Fruit fly (Drosophila melanogaster) whole organism, pupa: ENCODE data around the gene Cyp305a1.

ENCODE experiments used
- CG12605 ChIP-seq: fragments of 200-800 bp; sonication (Bioruptor generic); IDR thresholded peaks from 2 replicates; pipeline ENCODE4 v1.3.6; 2022; ENCODE audit warnings: missing biosample characterization, missing genetic modification characterization
- CG34367 ChIP-seq: fragments of 200-800 bp; sonication (Bioruptor generic); optimal IDR thresholded peaks from 2 replicates; lab custom pipeline; 2018; ENCODE audit warnings: missing biosample characterization, mild to moderate bottlenecking, missing genetic modification characterization
- D1 ChIP-seq: fragments of 200-800 bp; sonication (Bioruptor generic); optimal IDR thresholded peaks from 2 replicates; lab custom pipeline; 2018; ENCODE audit warnings: missing biosample characterization, mild to moderate bottlenecking, missing genetic modification characterization, moderate library complexity
- EcR ChIP-seq: fragments of 200-800 bp; sonication (Bioruptor generic); optimal IDR thresholded peaks from 3 replicates; lab custom pipeline; 2019; ENCODE audit warnings: missing biosample characterization, missing genetic modification characterization, mild to moderate bottlenecking, moderate library complexity, missing genetic modification reagents
- Ets98B ChIP-seq: fragments of 200-800 bp; sonication (Bioruptor generic); IDR thresholded peaks from 2 replicates; pipeline ENCODE4 v1.3.6; 2022; ENCODE audit warnings: missing biosample characterization, missing genetic modification characterization
- fd96Ca ChIP-seq: fragments of 200-800 bp; sonication (Bioruptor generic); IDR thresholded peaks from 3 replicates; pipeline ENCODE4 v1.3.6; 2022; ENCODE audit warnings: missing biosample characterization, missing genetic modification characterization
- gl ChIP-seq: fragments of 200-800 bp; sonication (Bioruptor generic); optimal IDR thresholded peaks from 2 replicates; lab custom pipeline; 2018; ENCODE audit warnings: missing biosample characterization, mild to moderate bottlenecking, missing genetic modification characterization

dm6 chr3L:19794203-19794802 is 18.8 kb downstream of the Cyp305a1 start:
- peak; percentile 84 for TF ChIP-seq D1 (tag; lab: Kevin White, UChicago)
- peak; percentile 43; the same call in 1 of the 2 replicates for TF ChIP-seq CG12605 (GFP tag; lab: Robert Waterston, UW)
- TF ChIP-seq EcR, result no peak
- TF ChIP-seq CG34367 (tag; lab: Kevin White, UChicago), result peak; percentile 75
- peak; percentile 50 for TF ChIP-seq gl (tag; lab: Kevin White, UChicago)
- peak; percentile 78 for TF ChIP-seq Ets98B (GFP tag; lab: Robert Waterston, UW)
- peak; percentile 82 for TF ChIP-seq fd96Ca (GFP tag; lab: Robert Waterston, UW)
